Worm (Caenorhabditis elegans): ENCODE results near the gene lgc-33.

- TF ChIP-seq ceh-36 (tag; optimal IDR thresholded peaks at IDR 0.05) = no peak
- no peak for TF ChIP-seq ama-1 (optimal IDR thresholded peaks at IDR 0.05)
- TF ChIP-seq F13C5.2 (tag; optimal IDR thresholded peaks at IDR 0.05) = no peak
- no peak for TF ChIP-seq tra-4 (tag; optimal IDR thresholded peaks at IDR 0.05)
- no peak for TF ChIP-seq hmg-4 (GFP tag; optimal IDR thresholded peaks at IDR 0.05)
- TF ChIP-seq flt-1 (GFP tag; IDR thresholded peaks at IDR 0.05) = no peak
- no peak for TF ChIP-seq sea-1 (GFP tag; conservative IDR thresholded peaks at IDR 0.05)
- TF ChIP-seq pes-1 (GFP tag; IDR thresholded peaks at IDR 0.05) = no peak
- no peak for TF ChIP-seq ets-7 (tag; optimal IDR thresholded peaks at IDR 0.05)
- no peak for TF ChIP-seq B0310.2 (tag; optimal IDR thresholded peaks at IDR 0.05)
- no peak for TF ChIP-seq ceh-13 (GFP tag; optimal IDR thresholded peaks at IDR 0.05)
- TF ChIP-seq tbx-37 (GFP tag; conservative IDR thresholded peaks at IDR 0.05) = no peak
- no peak for TF ChIP-seq tbx-11 (GFP tag; IDR thresholded peaks at IDR 0.05)
- no peak for TF ChIP-seq hmbx-1 (tag; optimal IDR thresholded peaks at IDR 0.05)
Measured at ce11 chrIV:855483-855882, 10.2 kb downstream of the lgc-33 start.
